Worm (Caenorhabditis elegans): ENCODE data around the gene rml-1.
A peak's percentile ranks its signal among the peaks of the same experiment; 100 is the strongest.

rml-1 gene

ce11 chrIII:13718403-13718969 is 49.4 kb downstream of the rml-1 start (continued):
- TF ChIP-seq arid-1 (GFP tag; conservative IDR thresholded peaks at IDR 0.05), result no peak
- no peak for TF ChIP-seq F49E8.2 (tag; optimal IDR thresholded peaks at IDR 0.05; ENCODE audit: borderline replicate concordance)
- TF ChIP-seq dmd-6 (GFP tag; IDR thresholded peaks at IDR 0.05), result peak; percentile 23; the same call in 1 of the 2 replicates
- no peak for TF ChIP-seq Y75B8A.6 (GFP tag; IDR thresholded peaks at IDR 0.05)
- no peak for TF ChIP-seq ceh-44 (GFP tag; IDR thresholded peaks at IDR 0.05)
- no peak for TF ChIP-seq ceh-82 (tag; optimal IDR thresholded peaks at IDR 0.05)
- no peak for TF ChIP-seq madf-9 (GFP tag; conservative IDR thresholded peaks at IDR 0.05)
- no peak for TF ChIP-seq daf-16 (GFP tag; optimal IDR thresholded peaks at IDR 0.05)
- peak; percentile 11 for TF ChIP-seq daf-16 (tag; optimal IDR thresholded peaks at IDR 0.05)
- TF ChIP-seq unc-62 (GFP tag; optimal IDR thresholded peaks at IDR 0.05 in 1 of 2), result peak in 1 of 2 experiments; percentile 42
- TF ChIP-seq unc-62 (tag; optimal IDR thresholded peaks at IDR 0.05), result no peak
- TF ChIP-seq nhr-6 (tag; optimal IDR thresholded peaks at IDR 0.05), result peak; percentile 23
- TF ChIP-seq lsy-2 (tag; optimal IDR thresholded peaks at IDR 0.05), result peak in 1 of 2 experiments; percentile 14
- no peak for TF ChIP-seq ztf-7 (tag; optimal IDR thresholded peaks at IDR 0.05)

DNA sequence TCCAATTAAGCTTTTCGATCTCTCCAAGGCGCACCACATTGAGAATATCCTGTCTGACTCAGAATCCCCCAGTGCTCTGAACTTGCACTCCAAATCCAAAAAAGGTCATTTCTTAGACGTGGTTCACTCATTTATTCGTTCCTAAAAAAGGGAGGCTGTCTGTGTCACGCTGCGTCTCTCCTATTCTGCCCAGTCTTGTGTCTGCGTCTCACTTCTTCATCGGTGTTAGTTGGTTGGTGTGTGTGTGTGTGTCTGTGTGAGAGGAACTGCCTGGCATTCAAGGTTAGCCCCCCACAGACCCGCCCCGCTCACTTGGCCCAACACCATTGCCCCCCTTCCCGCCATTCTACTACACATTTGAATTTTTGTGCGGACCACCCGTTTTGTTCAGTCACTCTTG is 50.4 kb downstream of the rml-1 start:
- TF ChIP-seq aha-1 (tag) (peak; percentile 80), Y48G9A.11 (GFP tag; IDR thresholded peaks at IDR 0.05) (no peak), fkh-10 (GFP tag; optimal IDR thresholded peaks at IDR 0.05) (peak; percentile 15), lin-1 (GFP tag; IDR thresholded peaks at IDR 0.05) (0 out of 2 replicates have a peak, but pooled peaks have one; percentile 37), mxl-2 (GFP tag; conservative IDR thresholded peaks at IDR 0.05) (no peak), egl-27 (tag; optimal IDR thresholded peaks at IDR 0.05) (no peak), daf-16 (GFP tag; optimal IDR thresholded peaks at IDR 0.05) (no peak), daf-16 (tag; optimal IDR thresholded peaks at IDR 0.05) (no peak), attf-4 (tag; optimal IDR thresholded peaks at IDR 0.05) (no peak), ama-1 (optimal IDR thresholded peaks at IDR 0.05) (no peak), T26A8.4 (GFP tag; IDR thresholded peaks at IDR 0.05) (0 out of 2 replicates have a peak, but pooled peaks have one; percentile 40), pqm-1 (tag; optimal IDR thresholded peaks at IDR 0.05) (no peak), dmd-6 (GFP tag; IDR thresholded peaks at IDR 0.05) (peak; percentile 51), ZK546.5 (tag; optimal IDR thresholded peaks at IDR 0.05) (no peak), hif-1 (tag; optimal IDR thresholded peaks at IDR 0.05) (peak in 1 of 2 experiments; percentile 38), ctbp-1 (GFP tag; IDR thresholded peaks at IDR 0.05) (0 out of 2 replicates have a peak, but pooled peaks have one; percentile 28), daf-8 (GFP tag; IDR thresholded peaks at IDR 0.05) (no peak), arid-1 (GFP tag; conservative IDR thresholded peaks at IDR 0.05) (peak; percentile 63), hmg-1.1 (GFP tag; IDR thresholded peaks at IDR 0.05) (peak; percentile 82), nhr-6 (tag; optimal IDR thresholded peaks at IDR 0.05) (peak; percentile 2), ces-1 (GFP tag; optimal IDR thresholded peaks at IDR 0.05) (no peak), hlh-11 (tag; optimal IDR thresholded peaks at IDR 0.05) (peak; percentile 68), nhr-28 (tag; optimal IDR thresholded peaks at IDR 0.05) (peak; percentile 58), mes-2 (tag; optimal IDR thresholded peaks at IDR 0.05; ENCODE audit: poor library complexity, severe bottlenecking) (peak; percentile 55), nhr-48 (tag; optimal IDR thresholded peaks at IDR 0.05) (no peak), F10B5.3 (tag; optimal IDR thresholded peaks at IDR 0.05) (no peak), egl-43 (GFP tag; IDR thresholded peaks at IDR 0.05) (peak; percentile 77), nhr-11 (tag; optimal IDR thresholded peaks at IDR 0.05) (peak; percentile 7), lin-15B (tag; optimal IDR thresholded peaks at IDR 0.05) (no peak), hlh-30 (tag; optimal IDR thresholded peaks at IDR 0.05; ENCODE audit: insufficient read depth) (peak; percentile 74), zip-2 (tag; optimal IDR thresholded peaks at IDR 0.05) (no peak), fos-1 (tag; optimal IDR thresholded peaks at IDR 0.05) (no peak), snpc-1.2 (GFP tag; IDR thresholded peaks at IDR 0.05) (peak; percentile 36; the same call in 1 of the 2 replicates), unc-62 (GFP tag; optimal IDR thresholded peaks at IDR 0.05 in 1 of 2) (peak in 1 of 2 experiments; percentile 94), unc-62 (tag; optimal IDR thresholded peaks at IDR 0.05) (no peak), rbr-2 (tag; optimal IDR thresholded peaks at IDR 0.05) (peak; percentile 28), mxl-3 (GFP tag; optimal IDR thresholded peaks at IDR 0.05) (peak; percentile 52), tag-97 (GFP tag; IDR thresholded peaks at IDR 0.05) (no peak), cey-2 (tag; optimal IDR thresholded peaks at IDR 0.05; ENCODE audit: borderline replicate concordance, insufficient read depth) (no peak), ceh-44 (GFP tag; IDR thresholded peaks at IDR 0.05) (no peak), set-16 (GFP tag; IDR thresholded peaks at IDR 0.05) (0 out of 2 replicates have a peak, but pooled peaks have one; percentile 18), zip-11 (GFP tag; IDR thresholded peaks at IDR 0.05) (no peak)
